Worm (Caenorhabditis elegans) whole organism, L4 larva: Measurements from ENCODE around the gene K02A6.1.

Source experiments
- F49E8.2 ChIP-seq: sonication (generic microtip); optimal IDR thresholded peaks from 2 replicates; lab custom pipeline; 2016; ENCODE audit warnings: missing compliant biosample characterization, mild to moderate bottlenecking, missing genetic modification characterization, borderline replicate concordance
- T20F7.1 ChIP-seq: fragments of 200-800 bp; sonication (Bioruptor generic); optimal IDR thresholded peaks from 2 replicates; lab custom pipeline; 2018; ENCODE audit warnings: mild to moderate bottlenecking, missing genetic modification characterization, missing compliant biosample characterization
- Y48G9A.11 ChIP-seq: fragments of 200-800 bp; sonication (Bioruptor generic); IDR thresholded peaks from 2 replicates; pipeline ENCODE4 v1.3.6; 2022; ENCODE audit warnings: missing genetic modification reagents, missing genetic modification characterization, missing compliant biosample characterization
- Y75B8A.6 ChIP-seq: fragments of 200-800 bp; sonication (Bioruptor generic); IDR thresholded peaks from 2 replicates; pipeline ENCODE4 v1.3.6; 2022; ENCODE audit warnings: missing genetic modification reagents, missing genetic modification characterization, missing compliant biosample characterization
- ZK546.5 ChIP-seq, 2 experiments: sonication (generic microtip); optimal IDR thresholded peaks; 2 replicates each; lab custom pipeline; 2017; ENCODE audit warnings: missing biosample characterization in 2 of 2, missing genetic modification characterization in 2 of 2
- aha-1 ChIP-seq: fragments of 150-350 bp; peaks from one replicate; lab custom pipeline; 2014; ENCODE audit warnings: missing biosample characterization, missing genetic modification characterization
- ceh-28 ChIP-seq: fragments of 150-350 bp; optimal IDR thresholded peaks from 2 replicates; lab custom pipeline; 2014; ENCODE audit warnings: missing biosample characterization, missing genetic modification reagents, missing genetic modification characterization
- ceh-32 ChIP-seq: sonication (generic microtip); optimal IDR thresholded peaks from 2 replicates; lab custom pipeline; 2016; ENCODE audit warnings: mild to moderate bottlenecking, missing genetic modification characterization, missing compliant biosample characterization; ENCODE audit not compliant: poor library complexity
- ceh-82 ChIP-seq: sonication (generic microtip); optimal IDR thresholded peaks from 2 replicates; lab custom pipeline; 2017; ENCODE audit warnings: missing biosample characterization, missing genetic modification characterization
- daf-12 ChIP-seq: fragments of 150-350 bp; optimal IDR thresholded peaks from 2 replicates; lab custom pipeline; 2014; ENCODE audit warnings: missing biosample characterization, missing genetic modification reagents, missing genetic modification characterization
- daf-16 ChIP-seq, 3 experiments: sonication (generic microtip); optimal IDR thresholded peaks; 2 replicates each; lab custom pipeline; 2016 to 2017; ENCODE audit warnings: missing genetic modification characterization in 3 of 3, missing genetic modification reagents in 3 of 3, mild to moderate bottlenecking in 2 of 3, missing compliant biosample characterization in 2 of 3, missing biosample characterization in 1 of 3, moderate library complexity in 1 of 3
- daf-8 ChIP-seq: fragments of 200-800 bp; sonication (Bioruptor generic); IDR thresholded peaks from 2 replicates; pipeline ENCODE4 v1.3.6; 2022; ENCODE audit warnings: missing genetic modification characterization, missing compliant biosample characterization
- dmd-6 ChIP-seq: fragments of 200-800 bp; sonication (Bioruptor generic); IDR thresholded peaks from 2 replicates; pipeline ENCODE4 v1.3.6; 2022; ENCODE audit warnings: missing genetic modification reagents, missing genetic modification characterization, missing compliant biosample characterization
- duxl-1 ChIP-seq: sonication (generic microtip); optimal IDR thresholded peaks from 2 replicates; lab custom pipeline; 2016; ENCODE audit warnings: mild to moderate bottlenecking, missing genetic modification characterization, moderate library complexity, missing compliant biosample characterization; ENCODE audit not compliant: poor library complexity
- dve-1 ChIP-seq: sonication (generic microtip); optimal IDR thresholded peaks from 2 replicates; lab custom pipeline; 2017; ENCODE audit warnings: antibody characterized with exemption, mild to moderate bottlenecking, missing genetic modification characterization, missing compliant biosample characterization; ENCODE audit not compliant: insufficient read depth
- egl-43 ChIP-seq: fragments of 200-800 bp; sonication (Bioruptor generic); IDR thresholded peaks from 2 replicates; pipeline ENCODE4 v1.3.6; 2022; ENCODE audit warnings: missing genetic modification reagents, missing genetic modification characterization, missing compliant biosample characterization
- fkh-10 ChIP-seq: fragments of 150-350 bp; optimal IDR thresholded peaks from 2 replicates; lab custom pipeline; 2014; ENCODE audit warnings: missing biosample characterization, missing genetic modification reagents, missing genetic modification characterization
- fos-1 ChIP-seq: fragments of 150-350 bp; optimal IDR thresholded peaks from 2 replicates; lab custom pipeline; 2014; ENCODE audit warnings: missing biosample characterization, missing genetic modification characterization
- hlh-11 ChIP-seq: fragments of 200-800 bp; sonication (Bioruptor generic); optimal IDR thresholded peaks from 2 replicates; lab custom pipeline; 2018; ENCODE audit warnings: mild to moderate bottlenecking, missing genetic modification characterization, missing compliant biosample characterization
- hlh-30 ChIP-seq: sonication (generic microtip); optimal IDR thresholded peaks from 2 replicates; lab custom pipeline; 2017; ENCODE audit warnings: antibody characterized with exemption, mild to moderate bottlenecking, missing genetic modification characterization, missing compliant biosample characterization; ENCODE audit not compliant: insufficient read depth
- jun-1 ChIP-seq: fragments of 150-350 bp; optimal IDR thresholded peaks from 2 replicates; lab custom pipeline; 2014; ENCODE audit warnings: missing biosample characterization, missing genetic modification reagents, missing genetic modification characterization
- lir-3 ChIP-seq: sonication (generic microtip); optimal IDR thresholded peaks from 2 replicates; lab custom pipeline; 2016; ENCODE audit warnings: mild to moderate bottlenecking, missing genetic modification characterization, missing compliant biosample characterization
- mdl-1 ChIP-seq, 2 experiments: fragments of 150-350 bp in 1 of 2; sonication (generic microtip) in 1 of 2; optimal IDR thresholded peaks; 2 replicates each; lab custom pipeline; 2014 to 2017; ENCODE audit warnings: missing biosample characterization in 2 of 2, missing genetic modification characterization in 2 of 2
- mes-2 ChIP-seq: sonication (generic microtip); optimal IDR thresholded peaks from 2 replicates; lab custom pipeline; 2016; ENCODE audit warnings: missing genotype, mild to moderate bottlenecking, missing genetic modification characterization, missing compliant biosample characterization; ENCODE audit not compliant: poor library complexity, severe bottlenecking
- nhr-111 ChIP-seq: fragments of 200-800 bp; sonication (Bioruptor generic); optimal IDR thresholded peaks from 2 replicates; lab custom pipeline; 2018; ENCODE audit warnings: mild to moderate bottlenecking, missing genetic modification characterization, missing compliant biosample characterization
- nhr-25 ChIP-seq: sonication (generic microtip); optimal IDR thresholded peaks from 2 replicates; lab custom pipeline; 2017; ENCODE audit warnings: missing genetic modification characterization, mild to moderate bottlenecking, missing compliant biosample characterization, antibody characterized with exemption, moderate library complexity, borderline replicate concordance; ENCODE audit not compliant: insufficient read depth
- nhr-28 ChIP-seq: fragments of 150-350 bp; optimal IDR thresholded peaks from 2 replicates; lab custom pipeline; 2014; ENCODE audit warnings: missing biosample characterization, missing genetic modification characterization
- nhr-42 ChIP-seq: fragments of 200-800 bp; sonication (Bioruptor generic); IDR thresholded peaks from 2 replicates; pipeline ENCODE4 v1.3.6; 2022; ENCODE audit warnings: missing genetic modification characterization, missing compliant biosample characterization
- nhr-6 ChIP-seq: fragments of 150-350 bp; optimal IDR thresholded peaks from 2 replicates; lab custom pipeline; 2014; ENCODE audit warnings: missing biosample characterization, missing genetic modification characterization
- pha-4 ChIP-seq, 2 experiments: fragments of 150-350 bp in 1 of 2; fragments of 200-800 bp in 1 of 2; sonication (Bioruptor generic) in 1 of 2; IDR thresholded peaks in 1 of 2; optimal IDR thresholded peaks in 1 of 2; 2 replicates each; pipeline versions ENCODE4 v1.3.6 to Lab custom; 2014 to 2022; ENCODE audit warnings: missing genetic modification characterization in 2 of 2, missing genetic modification reagents in 2 of 2, missing biosample characterization in 1 of 2, missing compliant biosample characterization in 1 of 2
- php-3 ChIP-seq: fragments of 200-800 bp; sonication (Bioruptor generic); IDR thresholded peaks from 2 replicates; pipeline ENCODE4 v1.3.6; 2022; ENCODE audit warnings: missing genetic modification reagents, missing genetic modification characterization, missing compliant biosample characterization
- pqm-1 ChIP-seq: sonication (generic microtip); optimal IDR thresholded peaks from 2 replicates; lab custom pipeline; 2017; ENCODE audit warnings: missing biosample characterization, missing genetic modification characterization
- rbr-2 ChIP-seq: sonication (generic microtip); optimal IDR thresholded peaks from 2 replicates; lab custom pipeline; 2016; ENCODE audit warnings: missing genotype, missing genetic modification characterization, missing compliant biosample characterization
- saeg-2 ChIP-seq: fragments of 200-800 bp; sonication (Bioruptor generic); IDR thresholded peaks from 2 replicates; pipeline ENCODE4 v1.3.6; 2022; ENCODE audit warnings: missing genetic modification reagents, missing genetic modification characterization, missing compliant biosample characterization
- set-16 ChIP-seq: fragments of 200-800 bp; sonication (Bioruptor generic); IDR thresholded peaks from 2 replicates; pipeline ENCODE4 v1.3.6; 2022; ENCODE audit warnings: missing genetic modification reagents, missing genetic modification characterization, missing compliant biosample characterization
- snpc-4 ChIP-seq: fragments of 150-350 bp; optimal IDR thresholded peaks from 2 replicates; lab custom pipeline; 2014; ENCODE audit warnings: missing biosample characterization, missing genetic modification characterization
- spr-1 ChIP-seq: sonication (generic microtip); optimal IDR thresholded peaks from 2 replicates; lab custom pipeline; 2016; ENCODE audit warnings: mild to moderate bottlenecking, missing genetic modification characterization, missing compliant biosample characterization
- unc-62 ChIP-seq, 3 experiments: fragments of 150-350 bp in 1 of 3; sonication (generic microtip); optimal IDR thresholded peaks in 2 of 3; peaks in 1 of 3; 1 replicate in 1 of 3; 2 replicates in 2 of 3; lab custom pipeline; 2014 to 2017; ENCODE audit warnings: missing biosample characterization in 3 of 3, missing genetic modification characterization in 3 of 3, missing genetic modification reagents in 3 of 3, missing genotype in 1 of 3
- zip-11 ChIP-seq: fragments of 200-800 bp; sonication (Bioruptor generic); IDR thresholded peaks from 2 replicates; pipeline ENCODE4 v1.3.6; 2022; ENCODE audit warnings: missing genetic modification characterization, missing compliant biosample characterization
- zip-2 ChIP-seq: fragments of 150-350 bp; optimal IDR thresholded peaks from 2 replicates; lab custom pipeline; 2014; ENCODE audit warnings: missing biosample characterization, missing genetic modification characterization
- ztf-11 ChIP-seq: fragments of 150-350 bp; optimal IDR thresholded peaks from 2 replicates; lab custom pipeline; 2014; ENCODE audit warnings: missing biosample characterization, missing genetic modification characterization
- ztf-7 ChIP-seq: fragments of 150-350 bp; optimal IDR thresholded peaks from 2 replicates; lab custom pipeline; 2014; ENCODE audit warnings: missing biosample characterization, missing genetic modification characterization

The K02A6.1 gene

DNA sequence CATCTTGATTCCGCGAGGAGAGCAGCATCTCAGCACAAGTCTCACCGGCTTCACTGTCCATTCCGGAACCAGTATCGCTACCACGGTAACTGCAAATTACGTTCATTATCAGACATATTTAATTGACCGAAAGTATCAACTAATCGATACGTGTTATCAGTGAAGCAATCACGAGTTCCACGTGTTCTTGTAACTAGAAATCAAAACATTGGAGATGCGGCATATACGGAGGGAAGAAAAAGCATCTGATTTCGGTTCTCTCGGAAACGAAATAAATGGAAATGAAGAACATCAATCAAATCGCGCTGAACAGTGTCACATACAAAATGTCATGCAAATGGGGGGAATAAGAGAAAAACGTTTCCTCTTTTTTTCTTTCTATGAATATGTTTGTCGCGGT is 26.3 kb upstream of the K02A6.1 start (continued):
- TF ChIP-seq daf-16 (GFP tag; optimal IDR thresholded peaks at IDR 0.05; lab: Kevin White, UChicago) (no peak), daf-16 (tag; optimal IDR thresholded peaks at IDR 0.05; lab: Kevin White, UChicago) (peak; percentile 60), zip-11 (GFP tag; lab: Robert Waterston, UW) (no peak), hlh-11 (tag; lab: Kevin White, UChicago) (peak; percentile 54), nhr-28 (peak; percentile 51), egl-43 (GFP tag; lab: Robert Waterston, UW) (no peak), snpc-4 (tag; lab: Kevin White, UChicago) (no peak), spr-1 (tag; lab: Kevin White, UChicago) (no peak)

DNA sequence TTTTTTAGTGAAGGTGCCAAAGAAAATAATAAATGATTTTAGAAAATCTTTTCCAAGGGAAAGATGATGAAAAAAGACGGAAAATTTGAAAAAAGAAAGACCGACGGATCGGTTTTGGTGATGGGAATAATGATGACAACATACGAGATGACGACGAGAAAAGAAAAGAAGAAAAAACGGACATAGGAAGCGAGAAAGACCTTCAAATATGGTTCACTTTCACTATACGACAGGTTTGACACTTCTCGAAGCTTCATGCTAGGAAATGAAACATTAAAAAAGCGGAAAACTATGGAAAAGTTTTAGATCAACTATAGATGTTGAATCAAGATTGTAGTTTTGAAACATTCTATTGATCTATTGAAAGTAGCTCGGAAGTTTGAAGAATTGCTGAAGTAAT is 19.3 kb upstream of the K02A6.1 start:
- no peak for TF ChIP-seq ZK546.5 (tag; optimal IDR thresholded peaks at IDR 0.05; lab: Kevin White, UChicago)
- TF ChIP-seq ceh-28 (tag; lab: Kevin White, UChicago) = no peak
- peak in 1 of 2 experiments; percentile 17 for TF ChIP-seq unc-62 (GFP tag; optimal IDR thresholded peaks at IDR 0.05 in 1 of 2; lab: Kevin White, UChicago)
- no peak for TF ChIP-seq unc-62 (tag; optimal IDR thresholded peaks at IDR 0.05; lab: Kevin White, UChicago)
- no peak for TF ChIP-seq daf-8 (GFP tag; lab: Robert Waterston, UW)
- TF ChIP-seq nhr-42 (GFP tag; lab: Robert Waterston, UW) = no peak
- TF ChIP-seq daf-16 (GFP tag; optimal IDR thresholded peaks at IDR 0.05; lab: Kevin White, UChicago) = no peak
- TF ChIP-seq daf-16 (tag; optimal IDR thresholded peaks at IDR 0.05; lab: Kevin White, UChicago) = no peak
- TF ChIP-seq nhr-28 = peak; percentile 23
- no peak for TF ChIP-seq T20F7.1 (GFP tag; lab: Kevin White, UChicago)
- TF ChIP-seq ztf-7 (tag; lab: Kevin White, UChicago) = no peak
- TF ChIP-seq dve-1 (tag; lab: Kevin White, UChicago) = peak; percentile 2
- TF ChIP-seq ztf-11 = no peak
- TF ChIP-seq hlh-30 (tag; lab: Kevin White, UChicago) = no peak
- no peak for TF ChIP-seq duxl-1
- no peak for TF ChIP-seq pqm-1 (tag; lab: Kevin White, UChicago)
- TF ChIP-seq snpc-4 (tag; lab: Kevin White, UChicago) = no peak
- no peak for TF ChIP-seq ceh-82 (tag; lab: Kevin White, UChicago)
- TF ChIP-seq lir-3 (tag; lab: Kevin White, UChicago) = no peak
- TF ChIP-seq Y75B8A.6 (GFP tag; lab: Robert Waterston, UW) = no peak
- no peak for TF ChIP-seq nhr-6 (tag; lab: Kevin White, UChicago)
- TF ChIP-seq pha-4 (GFP tag; IDR thresholded peaks at IDR 0.05; lab: Robert Waterston, UW) = no peak
- TF ChIP-seq pha-4 (tag; optimal IDR thresholded peaks at IDR 0.05; lab: Kevin White, UChicago) = no peak

DNA sequence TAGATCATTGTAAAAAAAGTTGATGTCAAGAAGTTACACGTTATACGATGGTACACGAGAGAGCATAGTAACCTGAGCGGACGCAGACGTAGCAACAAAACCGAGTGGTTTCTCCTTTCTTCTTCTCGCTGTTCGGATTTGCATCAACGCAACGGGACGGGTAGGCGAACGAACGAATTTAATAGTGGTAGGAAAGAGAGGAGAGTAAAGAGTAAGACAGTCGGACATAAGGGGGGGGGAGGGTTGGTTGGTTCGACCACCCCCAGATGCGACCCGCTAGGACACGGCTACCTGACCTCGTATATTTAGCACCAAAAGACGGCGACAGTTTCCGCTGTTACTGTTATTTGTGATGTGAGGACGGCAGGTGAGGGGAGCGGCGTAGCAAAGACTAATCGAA is 18.3 kb upstream of the K02A6.1 start:
- no peak for TF ChIP-seq egl-43 (GFP tag; lab: Robert Waterston, UW)
- TF ChIP-seq hlh-30 (tag; lab: Kevin White, UChicago) = no peak
- peak; percentile 48 for TF ChIP-seq nhr-25 (tag; lab: Kevin White, UChicago)
- no peak for TF ChIP-seq zip-2
- TF ChIP-seq aha-1 = peak; percentile 82
- no peak for TF ChIP-seq fkh-10
- no peak for TF ChIP-seq nhr-111 (GFP tag; lab: Kevin White, UChicago)
- 0 out of 2 replicates have a peak, but pooled peaks have one; percentile 11 for TF ChIP-seq set-16
- no peak for TF ChIP-seq jun-1 (tag; lab: Kevin White, UChicago)
- peak; percentile 10 for TF ChIP-seq dve-1 (tag; lab: Kevin White, UChicago)

DNA sequence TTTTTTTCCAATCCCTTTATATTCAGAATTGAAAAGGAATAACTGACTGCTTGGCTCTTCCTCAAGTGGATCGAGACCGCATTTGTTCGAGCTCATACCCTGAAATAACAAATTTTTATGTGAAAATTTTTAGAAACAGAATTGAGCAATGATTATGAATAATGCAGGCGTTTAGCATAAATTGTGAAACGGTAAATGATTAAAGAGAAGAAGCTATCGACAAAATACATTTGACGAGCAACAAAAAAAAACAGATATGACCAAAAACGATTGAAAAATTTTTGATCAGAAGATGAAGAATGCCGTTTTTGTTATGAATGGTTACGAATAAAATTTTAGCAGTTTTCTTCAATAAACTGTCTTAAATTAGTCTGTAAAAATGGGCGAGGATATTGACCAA is 15.8 kb upstream of the K02A6.1 start, which contains the start of gene C17H11.6:
Gene C17H11.6, minus strand, starts transcription at position 101 of the 400 bp plus-strand sequence.
- TF ChIP-seq T20F7.1 (GFP tag; lab: Kevin White, UChicago) (no peak), spr-1 (tag; lab: Kevin White, UChicago) (no peak), fos-1 (no peak), Y48G9A.11 (GFP tag; lab: Robert Waterston, UW) (no peak), ceh-32 (no peak), mdl-1 (tag; optimal IDR thresholded peaks at IDR 0.05; lab: Kevin White, UChicago) (no peak), saeg-2 (GFP tag; lab: Robert Waterston, UW) (no peak), mes-2 (tag; lab: Kevin White, UChicago) (no peak), hlh-11 (tag; lab: Kevin White, UChicago) (no peak), Y75B8A.6 (GFP tag; lab: Robert Waterston, UW) (no peak), F49E8.2 (tag; lab: Kevin White, UChicago) (no peak), php-3 (GFP tag; lab: Robert Waterston, UW) (no peak), dmd-6 (no peak), rbr-2 (tag; lab: Kevin White, UChicago) (no peak), daf-12 (tag; lab: Kevin White, UChicago) (no peak), fkh-10 (no peak), pqm-1 (tag; lab: Kevin White, UChicago) (no peak), zip-11 (GFP tag; lab: Robert Waterston, UW) (no peak)
